Fruit fly (Drosophila melanogaster) whole organism, wandering third instar larva: Measurements from ENCODE around the gene ninaE.
A peak's percentile ranks its signal among the peaks of the same experiment; 100 is the strongest.

Experiments used
- Abd-B ChIP-seq: fragments of >200 bp; optimal IDR thresholded peaks from 2 replicates; lab custom pipeline; 2017; ENCODE audit warnings: missing biosample characterization, missing genetic modification characterization
- CG32264 ChIP-seq: fragments of 200-800 bp; sonication (Bioruptor generic); optimal IDR thresholded peaks from 2 replicates; lab custom pipeline; 2016; ENCODE audit warnings: missing biosample characterization, missing genetic modification characterization
- CG9705 ChIP-seq: fragments of 200-800 bp; sonication (Bioruptor generic); optimal IDR thresholded peaks from 2 replicates; lab custom pipeline; 2018; ENCODE audit warnings: missing biosample characterization, mild to moderate bottlenecking, missing genetic modification characterization
- Dfd ChIP-seq: fragments of >200 bp; optimal IDR thresholded peaks from 2 replicates; lab custom pipeline; 2017; ENCODE audit warnings: missing biosample characterization, missing genetic modification characterization
- Dif ChIP-seq: fragments of 200-275, 200-300 bp; sonication (Bioruptor generic); optimal IDR thresholded peaks from 2 replicates; lab custom pipeline; 2018; ENCODE audit warnings: missing biosample characterization, missing genetic modification characterization; ENCODE audit not compliant: partially characterized antibody
- HLH106 ChIP-seq: fragments of 200-800 bp; optimal IDR thresholded peaks from 3 replicates; lab custom pipeline; 2019; ENCODE audit warnings: missing biosample characterization, mild to moderate bottlenecking, missing genetic modification characterization, moderate library complexity
- Hnf4 ChIP-seq: fragments of 200-800 bp; sonication (Bioruptor generic); optimal IDR thresholded peaks from 2 replicates; lab custom pipeline; 2016; ENCODE audit warnings: missing biosample characterization, mild to moderate bottlenecking, missing genetic modification characterization
- Hr78 ChIP-seq: fragments of >200 bp; optimal IDR thresholded peaks from 2 replicates; lab custom pipeline; 2017; ENCODE audit warnings: missing biosample characterization, missing genetic modification characterization
- Hr83 ChIP-seq: fragments of 200-300 bp; sonication (Bioruptor generic); optimal IDR thresholded peaks from 2 replicates; lab custom pipeline; 2016; ENCODE audit warnings: missing biosample characterization, mild to moderate bottlenecking, missing genetic modification characterization, moderate library complexity; ENCODE audit not compliant: poor library complexity, severe bottlenecking
- Jra ChIP-seq: sonication (Bioruptor generic); optimal IDR thresholded peaks from 2 replicates; lab custom pipeline; 2016; ENCODE audit warnings: missing biosample characterization, missing genetic modification characterization
- Mio ChIP-seq: sonication (Bioruptor generic); optimal IDR thresholded peaks from 2 replicates; lab custom pipeline; 2016; ENCODE audit warnings: missing biosample characterization, missing genetic modification characterization
- Myc ChIP-seq: fragments of >200 bp; optimal IDR thresholded peaks from 2 replicates; lab custom pipeline; 2017
- N ChIP-seq: fragments of >200 bp; optimal IDR thresholded peaks from 2 replicates; lab custom pipeline; 2018; ENCODE audit warnings: missing biosample characterization, missing external identifiers, missing genetic modification characterization
- OdsH ChIP-seq: fragments of 200-800 bp; sonication (Bioruptor generic); optimal IDR thresholded peaks from 2 replicates; lab custom pipeline; 2016; ENCODE audit warnings: missing biosample characterization, mild to moderate bottlenecking, missing genetic modification characterization
- Rel ChIP-seq, 2 experiments: fragments of 200-800 bp; sonication (Bioruptor generic) in 1 of 2; optimal IDR thresholded peaks; 2 replicates in 1 of 2; 3 replicates in 1 of 2; lab custom pipeline; 2016 to 2019; ENCODE audit warnings: mild to moderate bottlenecking in 2 of 2, missing biosample characterization in 2 of 2, missing genetic modification characterization in 2 of 2, moderate library complexity in 1 of 2
- Sp1 ChIP-seq: fragments of 200-800 bp; sonication (Bioruptor generic); optimal IDR thresholded peaks from 3 replicates; lab custom pipeline; 2019; ENCODE audit warnings: missing biosample characterization, mild to moderate bottlenecking, missing genetic modification characterization, moderate library complexity
- Vsx2 ChIP-seq: fragments of 200-300, 225-300 bp; sonication (Bioruptor generic); optimal IDR thresholded peaks from 2 replicates; lab custom pipeline; 2018; ENCODE audit warnings: missing biosample characterization, missing genetic modification characterization; ENCODE audit not compliant: partially characterized antibody
- br ChIP-seq: fragments of 200-800 bp; sonication (Bioruptor generic); optimal IDR thresholded peaks from 2 replicates; lab custom pipeline; 2016; ENCODE audit warnings: missing biosample characterization, missing genetic modification characterization
- brk ChIP-seq: fragments of 200-800 bp; sonication (Bioruptor generic); optimal IDR thresholded peaks from 2 replicates; lab custom pipeline; 2016; ENCODE audit warnings: missing biosample characterization, mild to moderate bottlenecking, missing genetic modification characterization
- dl ChIP-seq, 2 experiments: fragments of 175-275, 200-275 bp in 1 of 2; fragments of 200-275 bp in 1 of 2; sonication (Bioruptor generic); optimal IDR thresholded peaks; lab custom pipeline; 2018; ENCODE audit warnings: mild to moderate bottlenecking in 2 of 2, missing biosample characterization in 2 of 2, missing genetic modification characterization in 2 of 2, moderate library complexity in 2 of 2; ENCODE audit not compliant: partially characterized antibody in 2 of 2, insufficient read depth in 1 of 2
- dmrt93B ChIP-seq: fragments of 200-800 bp; sonication (Bioruptor generic); optimal IDR thresholded peaks from 2 replicates; lab custom pipeline; 2018; ENCODE audit warnings: missing biosample characterization, mild to moderate bottlenecking, missing genetic modification characterization
- dsf ChIP-seq: sonication (Bioruptor generic); optimal IDR thresholded peaks from 2 replicates; lab custom pipeline; 2016; ENCODE audit warnings: missing biosample characterization, missing genetic modification characterization, borderline replicate concordance
- ey ChIP-seq: fragments of 200-800 bp; sonication (Bioruptor generic); optimal IDR thresholded peaks from 2 replicates; lab custom pipeline; 2016; ENCODE audit warnings: missing biosample characterization, missing genetic modification characterization
- foxo ChIP-seq, 2 experiments: fragments of 200-800 bp; sonication (Bioruptor generic); optimal IDR thresholded peaks; 2 replicates in 1 of 2; 3 replicates in 1 of 2; lab custom pipeline; 2016 to 2017; ENCODE audit warnings: missing biosample characterization in 2 of 2, missing genetic modification characterization in 2 of 2
- fru ChIP-seq: fragments of 200-800 bp; sonication (Bioruptor generic); optimal IDR thresholded peaks from 3 replicates; lab custom pipeline; 2016; ENCODE audit warnings: missing biosample characterization, mild to moderate bottlenecking, missing genetic modification characterization
- h ChIP-seq: fragments of 200-800 bp; sonication (Bioruptor generic); optimal IDR thresholded peaks from 3 replicates; lab custom pipeline; 2016; ENCODE audit warnings: missing biosample characterization, mild to moderate bottlenecking, missing genetic modification characterization
- jim ChIP-seq: fragments of 175-275, 200-325 bp; sonication (Bioruptor generic); optimal IDR thresholded peaks from 2 replicates; lab custom pipeline; 2016; ENCODE audit warnings: missing biosample characterization, mild to moderate bottlenecking, missing genetic modification characterization
- lola ChIP-seq: fragments of >200 bp; optimal IDR thresholded peaks from 2 replicates; lab custom pipeline; 2017; ENCODE audit warnings: missing biosample characterization, missing genetic modification characterization
- pan ChIP-seq: fragments of >200 bp; optimal IDR thresholded peaks from 2 replicates; lab custom pipeline; 2017
- psq ChIP-seq: fragments of 200-800 bp; sonication (Bioruptor generic); optimal IDR thresholded peaks from 3 replicates; lab custom pipeline; 2017; ENCODE audit warnings: missing biosample characterization, mild to moderate bottlenecking, missing genetic modification characterization, moderate library complexity
- rgr ChIP-seq: fragments of 200-800 bp; sonication (Bioruptor generic); optimal IDR thresholded peaks from 3 replicates; lab custom pipeline; 2016; ENCODE audit warnings: missing biosample characterization, mild to moderate bottlenecking, missing genetic modification characterization
- sage ChIP-seq: fragments of 200-800 bp; sonication (Bioruptor generic); optimal IDR thresholded peaks from 2 replicates; lab custom pipeline; 2016; ENCODE audit warnings: missing biosample characterization, mild to moderate bottlenecking, missing genetic modification characterization
- sv ChIP-seq: fragments of 200-800 bp; sonication (Bioruptor generic); optimal IDR thresholded peaks from 3 replicates; lab custom pipeline; 2016; ENCODE audit warnings: missing biosample characterization, missing genetic modification characterization
- usp ChIP-seq: fragments of >200 bp; optimal IDR thresholded peaks from 2 replicates; lab custom pipeline; 2017; ENCODE audit warnings: missing biosample characterization, missing genetic modification characterization
- woc ChIP-seq: sonication (Bioruptor generic); optimal IDR thresholded peaks from 2 replicates; lab custom pipeline; 2016; ENCODE audit warnings: missing biosample characterization, mild to moderate bottlenecking, missing genetic modification characterization

ninaE gene

DNA sequence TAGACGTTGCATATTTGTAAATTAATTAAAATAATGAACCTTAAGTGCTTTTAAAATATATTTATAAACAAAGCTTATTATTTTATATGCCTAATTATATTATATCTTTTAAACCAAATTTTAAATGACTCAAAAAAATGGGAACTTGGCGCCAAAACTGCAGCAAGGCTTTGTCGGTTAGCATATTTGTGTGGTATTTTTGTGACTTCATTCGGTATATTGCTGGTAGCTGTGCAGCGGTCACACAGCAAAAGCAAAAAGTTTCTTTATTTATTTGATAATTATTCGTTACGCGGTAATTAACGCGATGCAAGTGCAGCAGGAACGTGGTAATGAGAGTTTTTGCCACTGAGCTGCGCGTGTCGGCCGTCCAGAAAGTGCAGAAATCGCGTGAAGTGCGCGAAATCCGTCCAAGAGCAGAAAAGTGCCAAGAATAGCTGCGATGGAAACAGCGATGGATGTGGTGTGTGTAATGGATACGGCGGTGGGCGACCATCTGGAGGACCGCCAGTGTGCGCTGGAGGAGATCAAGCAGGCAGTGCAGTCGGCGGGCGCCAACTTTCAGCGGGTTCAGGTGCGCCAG, 8.4 kb downstream of the ninaE start, which contains the start of gene Ask1:
Ask1 (plus strand) TSS at position 250 of the 583 bp plus-strand sequence.
- TF ChIP-seq OdsH (GFP tag; lab: Kevin White, UChicago) (no peak), Rel (GFP tag; optimal IDR thresholded peaks at IDR 0.05; lab: Kevin White, UChicago) (no peak), Rel (tag; optimal IDR thresholded peaks at IDR 0.05; lab: Kevin White, UChicago) (peak; percentile 34), sage (GFP tag; lab: Kevin White, UChicago) (peak; percentile 12)

DNA sequence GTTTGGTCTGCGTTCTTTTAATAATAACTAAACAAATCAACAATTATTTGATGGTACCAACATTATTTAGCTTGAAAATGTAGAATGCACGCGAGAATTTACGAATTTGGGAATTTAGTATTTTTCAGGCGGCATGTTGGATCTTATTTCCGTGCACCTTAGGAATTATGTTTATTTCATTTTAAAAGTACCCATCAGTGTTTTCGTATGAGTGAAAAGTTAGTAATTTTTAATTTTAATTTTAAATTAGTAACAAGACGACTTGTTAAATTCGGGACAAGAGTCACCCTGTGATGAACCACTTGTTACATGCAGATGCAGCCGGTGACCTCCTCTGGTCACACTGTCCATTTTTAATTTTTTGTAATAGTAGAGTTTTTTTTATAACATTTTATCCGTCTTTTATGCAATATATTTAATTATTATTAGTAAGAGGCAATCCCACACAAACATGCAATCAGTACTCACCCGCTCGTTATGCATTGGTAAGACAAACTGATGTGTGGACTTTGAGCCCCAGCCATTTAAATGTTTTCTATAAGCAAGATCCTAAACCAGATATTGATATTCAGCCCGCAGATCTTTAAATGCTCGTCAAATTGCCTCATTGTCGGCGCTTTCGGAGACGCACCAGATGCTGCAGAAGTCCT, 10.5 kb downstream of the ninaE start, which contains the start of the genes CG17186 and Arc42:
CG17186 (minus strand) TSS at position 88 of the 650 bp plus-strand sequence.
Arc42 (plus strand) TSS at position 311 of the 650 bp plus-strand sequence.
- TF ChIP-seq Mio (GFP tag; lab: Kevin White, UChicago) (no peak), brk (GFP tag; lab: Kevin White, UChicago) (no peak), Vsx2 (GFP tag; lab: Kevin White, UChicago) (no peak), lola (GFP tag; lab: Kevin White, UChicago) (no peak), pan (lab: Kevin White, UChicago) (no peak), jim (GFP tag; lab: Kevin White, UChicago) (no peak), Dif (no peak), usp (no peak), Abd-B (no peak), OdsH (GFP tag; lab: Kevin White, UChicago) (no peak), Myc (lab: Kevin White, UChicago) (no peak), CG9705 (no peak), foxo (GFP tag; optimal IDR thresholded peaks at IDR 0.05; lab: Kevin White, UChicago) (peak in 1 of 2 experiments; percentile 46), sage (GFP tag; lab: Kevin White, UChicago) (peak; percentile 50), CG32264 (no peak), Hnf4 (GFP tag; lab: Kevin White, UChicago) (peak; percentile 78), dl (GFP tag; optimal IDR thresholded peaks at IDR 0.05; lab: Kevin White, UChicago; ENCODE audit: insufficient read depth in 1 of 2, partially characterized antibody in 2 of 2) (no peak), N (GFP tag; lab: Kevin White, UChicago) (no peak), ey (GFP tag; lab: Kevin White, UChicago) (no peak), fru (GFP tag; lab: Kevin White, UChicago) (peak; percentile 32), HLH106 (tag; lab: Kevin White, UChicago) (peak; percentile 24), dmrt93B (GFP tag; lab: Kevin White, UChicago) (no peak), Jra (GFP tag; lab: Kevin White, UChicago) (peak; percentile 62), Dfd (GFP tag; lab: Kevin White, UChicago) (no peak), dsf (no peak), Sp1 (GFP tag; lab: Kevin White, UChicago) (peak; percentile 1), rgr (GFP tag; lab: Kevin White, UChicago) (no peak), Hr78 (GFP tag; lab: Kevin White, UChicago) (no peak), Rel (GFP tag; optimal IDR thresholded peaks at IDR 0.05; lab: Kevin White, UChicago) (no peak), Rel (tag; optimal IDR thresholded peaks at IDR 0.05; lab: Kevin White, UChicago) (peak; percentile 72), woc (no peak), sv (GFP tag; lab: Kevin White, UChicago) (no peak), h (GFP tag; lab: Kevin White, UChicago) (peak; percentile 51)
- TF ChIP-seq, all 38 proteins: peak for 9

DNA sequence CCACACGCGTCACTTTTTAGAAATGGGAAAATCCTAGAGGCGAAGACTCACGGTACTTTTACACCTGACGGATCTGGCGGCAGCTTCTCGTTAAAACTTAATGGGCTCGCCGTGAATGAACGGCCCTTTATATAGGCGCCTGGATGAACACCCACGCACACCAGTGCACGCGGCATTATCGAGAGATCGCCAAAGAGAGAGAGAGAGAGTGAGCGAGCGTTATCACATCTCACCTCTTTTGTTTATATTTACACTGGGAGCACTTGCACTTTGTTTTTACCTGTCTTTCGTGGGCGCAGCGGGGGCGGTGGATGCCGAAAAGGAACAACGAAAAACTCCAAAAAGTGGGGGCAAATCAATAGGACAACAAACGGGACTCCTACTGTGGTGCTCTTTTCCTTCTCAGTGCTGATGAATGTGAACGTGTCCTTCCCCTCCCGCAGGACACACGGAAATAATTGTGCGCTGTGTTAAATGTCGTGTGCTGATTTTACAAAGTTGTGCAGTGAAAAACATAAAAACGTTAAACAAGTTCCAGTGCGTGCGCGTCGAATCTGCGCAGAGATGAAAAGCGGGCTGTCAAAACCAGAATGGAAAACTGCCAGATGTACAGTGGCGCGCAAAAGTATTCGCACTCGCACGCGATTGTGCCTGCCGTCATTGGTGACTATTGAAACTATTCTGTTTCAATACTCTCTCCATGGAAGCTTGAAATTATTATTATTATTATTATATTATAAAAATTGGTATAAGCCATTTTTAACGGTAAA, 12.7 kb downstream of the ninaE start, which contains the start of gene Mrp5:
Mrp5 (minus strand) TSS at position 561 of the 770 bp plus-strand sequence.
- peak; percentile 23 for TF ChIP-seq fru (GFP tag; lab: Kevin White, UChicago)
- peak; percentile 82 for TF ChIP-seq psq (GFP tag; lab: Kevin White, UChicago)
- peak; percentile 12 for TF ChIP-seq br (GFP tag; lab: Kevin White, UChicago)
- peak; percentile 71 for TF ChIP-seq Hr83 (GFP tag; lab: Kevin White, UChicago)
- no peak for TF ChIP-seq lola (GFP tag; lab: Kevin White, UChicago)
- TF ChIP-seq foxo (GFP tag; optimal IDR thresholded peaks at IDR 0.05; lab: Kevin White, UChicago), result peak in 1 of 2 experiments; percentile 13
- TF ChIP-seq Dif, result peak; percentile 74
- peak in 1 of 2 experiments; percentile 83 for TF ChIP-seq dl (GFP tag; optimal IDR thresholded peaks at IDR 0.05; lab: Kevin White, UChicago; ENCODE audit: insufficient read depth in 1 of 2, partially characterized antibody in 2 of 2)
- TF ChIP-seq h (GFP tag; lab: Kevin White, UChicago), result peak; percentile 60
- TF ChIP-seq dmrt93B (GFP tag; lab: Kevin White, UChicago), result no peak
